Worm (Caenorhabditis elegans): Measurements from ENCODE around the gene F01F1.15.
A peak's percentile ranks its signal among the peaks of the same experiment; 100 is the strongest.

F01F1.15 gene

ce11 chrIII:5846412-5846811, 22.9 kb downstream of the F01F1.15 start:
- TF ChIP-seq zag-1 (tag; optimal IDR thresholded peaks at IDR 0.05) (no peak), mdl-1 (tag; optimal IDR thresholded peaks at IDR 0.05) (peak in 1 of 2 experiments; percentile 20), nhr-76 (tag; optimal IDR thresholded peaks at IDR 0.05) (no peak), lsy-2 (tag; optimal IDR thresholded peaks at IDR 0.05) (peak in 1 of 2 experiments; percentile 21), lin-1 (GFP tag; IDR thresholded peaks at IDR 0.05) (no peak), nhr-6 (tag; optimal IDR thresholded peaks at IDR 0.05) (no peak), zip-2 (tag; optimal IDR thresholded peaks at IDR 0.05) (no peak), set-16 (GFP tag; IDR thresholded peaks at IDR 0.05) (peak; percentile 10; the same call in 1 of the 2 replicates), unc-130 (GFP tag; optimal IDR thresholded peaks at IDR 0.05) (no peak), fkh-10 (GFP tag; optimal IDR thresholded peaks at IDR 0.05) (peak; percentile 63), hlh-30 (tag; optimal IDR thresholded peaks at IDR 0.05; ENCODE audit: insufficient read depth) (peak; percentile 4), lir-3 (tag; optimal IDR thresholded peaks at IDR 0.05) (no peak), zip-11 (GFP tag; IDR thresholded peaks at IDR 0.05) (no peak), Y75B8A.6 (GFP tag; IDR thresholded peaks at IDR 0.05) (no peak), daf-16 (GFP tag; optimal IDR thresholded peaks at IDR 0.05) (no peak), daf-16 (tag; optimal IDR thresholded peaks at IDR 0.05) (no peak), nhr-77 (tag; optimal IDR thresholded peaks at IDR 0.05) (no peak), spr-1 (tag; optimal IDR thresholded peaks at IDR 0.05) (no peak), duxl-1 (tag; optimal IDR thresholded peaks at IDR 0.05; ENCODE audit: poor library complexity) (no peak), aha-1 (tag) (peak; percentile 7)

- no peak for TF ChIP-seq ceh-82 (tag; optimal IDR thresholded peaks at IDR 0.05)
- TF ChIP-seq unc-130 (GFP tag; optimal IDR thresholded peaks at IDR 0.05), result no peak
- TF ChIP-seq pha-4 (GFP tag; IDR thresholded peaks at IDR 0.05), result no peak
- TF ChIP-seq pha-4 (tag; optimal IDR thresholded peaks at IDR 0.05), result no peak
- no peak for TF ChIP-seq lin-29 (GFP tag; IDR thresholded peaks at IDR 0.05)
- TF ChIP-seq F10B5.3 (tag; optimal IDR thresholded peaks at IDR 0.05), result no peak
- no peak for TF ChIP-seq F26F4.8 (GFP tag; conservative IDR thresholded peaks at IDR 0.05)
- no peak for TF ChIP-seq nhr-41 (GFP tag; IDR thresholded peaks at IDR 0.05)
- peak; percentile 5 for TF ChIP-seq nhr-11 (tag; optimal IDR thresholded peaks at IDR 0.05)
- TF ChIP-seq tag-97 (GFP tag; IDR thresholded peaks at IDR 0.05), result no peak
- TF ChIP-seq hmg-1.1 (GFP tag; IDR thresholded peaks at IDR 0.05), result peak; percentile 76
- TF ChIP-seq daf-12 (tag; optimal IDR thresholded peaks at IDR 0.05), result no peak
- TF ChIP-seq ceh-44 (GFP tag; IDR thresholded peaks at IDR 0.05), result no peak
- TF ChIP-seq zip-11 (GFP tag; IDR thresholded peaks at IDR 0.05), result no peak
- TF ChIP-seq ceh-20 (GFP tag; IDR thresholded peaks at IDR 0.05), result peak; percentile 71; the same call in 1 of the 2 replicates
- TF ChIP-seq skn-1 (tag; optimal IDR thresholded peaks at IDR 0.05), result no peak
- TF ChIP-seq pqm-1 (tag; optimal IDR thresholded peaks at IDR 0.05), result no peak
- no peak for TF ChIP-seq spr-1 (tag; optimal IDR thresholded peaks at IDR 0.05)
- TF ChIP-seq mdl-1 (tag; optimal IDR thresholded peaks at IDR 0.05), result peak; percentile 60 to 93
- no peak for TF ChIP-seq aly-2 (tag; optimal IDR thresholded peaks at IDR 0.05)
- TF ChIP-seq ceh-28 (tag; optimal IDR thresholded peaks at IDR 0.05), result no peak
- TF ChIP-seq hlh-11 (tag; optimal IDR thresholded peaks at IDR 0.05), result peak; percentile 43
- TF ChIP-seq mep-1 (tag; optimal IDR thresholded peaks at IDR 0.05), result peak; percentile 70
- no peak for TF ChIP-seq mxl-2 (GFP tag; conservative IDR thresholded peaks at IDR 0.05)
- TF ChIP-seq lir-3 (tag; optimal IDR thresholded peaks at IDR 0.05), result no peak
- TF ChIP-seq duxl-1 (tag; optimal IDR thresholded peaks at IDR 0.05; ENCODE audit: poor library complexity), result no peak
- TF ChIP-seq mdt-29 (GFP tag; IDR thresholded peaks at IDR 0.05), result no peak
- peak; percentile 86 for TF ChIP-seq rbr-2 (tag; optimal IDR thresholded peaks at IDR 0.05)
- TF ChIP-seq cey-2 (tag; optimal IDR thresholded peaks at IDR 0.05; ENCODE audit: borderline replicate concordance, insufficient read depth), result no peak
- no peak for TF ChIP-seq R02D3.7 (tag; optimal IDR thresholded peaks at IDR 0.05)
- no peak for TF ChIP-seq T26A8.4 (GFP tag; IDR thresholded peaks at IDR 0.05)
- no peak for TF ChIP-seq nhr-10 (tag; optimal IDR thresholded peaks at IDR 0.05)
- no peak for TF ChIP-seq madf-5 (GFP tag; IDR thresholded peaks at IDR 0.05)
- TF ChIP-seq ztf-11 (tag; optimal IDR thresholded peaks at IDR 0.05), result no peak
- TF ChIP-seq dmd-9 (GFP tag; IDR thresholded peaks at IDR 0.05), result no peak
- TF ChIP-seq ceh-32 (tag; optimal IDR thresholded peaks at IDR 0.05; ENCODE audit: poor library complexity), result no peak
- no peak for TF ChIP-seq jun-1 (tag; optimal IDR thresholded peaks at IDR 0.05)
- TF ChIP-seq vab-7 (GFP tag; IDR thresholded peaks at IDR 0.05), result no peak
- TF ChIP-seq nhr-76 (tag; optimal IDR thresholded peaks at IDR 0.05), result no peak
Measured at ce11 chrIII:5845483-5845882, 23.8 kb downstream of the F01F1.15 start.

All from whole organism, L4 larva.